Worm (Caenorhabditis elegans) whole organism, L2 larva: ENCODE data around the gene Y60A3A.21.

Experiments
- C34F6.9 ChIP-seq: fragments of 150-350 bp; optimal IDR thresholded peaks from 2 replicates; lab custom pipeline; 2014; ENCODE audit warnings: missing biosample characterization, missing genetic modification characterization
- F13H6.1 ChIP-seq: sonication (generic microtip); optimal IDR thresholded peaks from 2 replicates; lab custom pipeline; 2016; ENCODE audit warnings: missing genetic modification characterization, missing compliant biosample characterization
- R02D3.7 ChIP-seq: fragments of 150-350 bp; optimal IDR thresholded peaks from 2 replicates; lab custom pipeline; 2014; ENCODE audit warnings: missing biosample characterization, missing genetic modification characterization
- Y55F3AM.14 ChIP-seq: fragments of 200-800 bp; sonication (Bioruptor generic); optimal IDR thresholded peaks from 2 replicates; lab custom pipeline; 2018; ENCODE audit warnings: mild to moderate bottlenecking, missing genetic modification characterization, missing compliant biosample characterization
- ZK546.5 ChIP-seq: sonication (generic microtip); optimal IDR thresholded peaks from 2 replicates; lab custom pipeline; 2017; ENCODE audit warnings: missing biosample characterization, missing genetic modification characterization
- alr-1 ChIP-seq: fragments of 150-350 bp; optimal IDR thresholded peaks from 2 replicates; lab custom pipeline; 2014; ENCODE audit warnings: missing biosample characterization, missing genetic modification characterization
- aly-2 ChIP-seq: fragments of 150-350 bp; optimal IDR thresholded peaks from 2 replicates; lab custom pipeline; 2014; ENCODE audit warnings: missing biosample characterization, missing genetic modification characterization
- blmp-1 ChIP-seq: sonication (generic microtip); optimal IDR thresholded peaks from 2 replicates; lab custom pipeline; 2017; ENCODE audit warnings: missing genetic modification characterization, mild to moderate bottlenecking, missing compliant biosample characterization, antibody characterized with exemption, moderate library complexity; ENCODE audit not compliant: insufficient read depth
- ceh-16 ChIP-seq: fragments of 150-350 bp; optimal IDR thresholded peaks from 2 replicates; lab custom pipeline; 2014; ENCODE audit warnings: missing biosample characterization, missing genetic modification characterization
- ceh-82 ChIP-seq: fragments of 150-350 bp; optimal IDR thresholded peaks from 2 replicates; lab custom pipeline; 2014; ENCODE audit warnings: missing biosample characterization, missing genetic modification characterization
- crh-2 ChIP-seq: sonication (generic microtip); optimal IDR thresholded peaks from 2 replicates; lab custom pipeline; 2017; ENCODE audit warnings: missing biosample characterization, missing genetic modification characterization
- dmd-4 ChIP-seq: sonication (generic microtip); optimal IDR thresholded peaks from 2 replicates; lab custom pipeline; 2017; ENCODE audit warnings: missing biosample characterization, missing genetic modification characterization
- egl-27 ChIP-seq: sonication (generic microtip); optimal IDR thresholded peaks from 3 replicates; lab custom pipeline; 2017; ENCODE audit warnings: missing biosample characterization, missing genetic modification reagents, missing genetic modification characterization
- elt-1 ChIP-seq: fragments of 150-350 bp; optimal IDR thresholded peaks from 2 replicates; lab custom pipeline; 2014; ENCODE audit warnings: missing biosample characterization, missing genetic modification characterization
- elt-3 ChIP-seq: sonication (generic microtip); optimal IDR thresholded peaks from 2 replicates; lab custom pipeline; 2017; ENCODE audit warnings: missing biosample characterization, missing genetic modification characterization
- fos-1 ChIP-seq: fragments of 150-350 bp; optimal IDR thresholded peaks from 2 replicates; lab custom pipeline; 2014; ENCODE audit warnings: missing biosample characterization, missing genetic modification characterization
- gmeb-1 ChIP-seq: fragments of 150-350 bp; optimal IDR thresholded peaks from 2 replicates; lab custom pipeline; 2014; ENCODE audit warnings: missing biosample characterization, missing genetic modification characterization
- lin-11 ChIP-seq: fragments of 150-350 bp; sonication (generic microtip); optimal IDR thresholded peaks from 2 replicates; lab custom pipeline; 2014; ENCODE audit warnings: missing biosample characterization, missing genetic modification characterization, inconsistent platforms, mixed read lengths
- lin-39 ChIP-seq: fragments of 150-350 bp; optimal IDR thresholded peaks from 2 replicates; lab custom pipeline; 2014; ENCODE audit warnings: missing biosample characterization, missing genetic modification reagents, missing genetic modification characterization
- lsy-2 ChIP-seq, 2 experiments: fragments of 150-350 bp in 1 of 2; sonication (generic microtip) in 1 of 2; optimal IDR thresholded peaks; 2 replicates each; lab custom pipeline; 2014 to 2017; ENCODE audit warnings: missing biosample characterization in 2 of 2, missing genetic modification characterization in 2 of 2
- mab-5 ChIP-seq: fragments of 150-350 bp; optimal IDR thresholded peaks from 2 replicates; lab custom pipeline; 2014; ENCODE audit warnings: missing biosample characterization, missing genetic modification characterization
- mbf-1 ChIP-seq: sonication (generic microtip); optimal IDR thresholded peaks from 2 replicates; lab custom pipeline; 2017; ENCODE audit warnings: missing biosample characterization, missing genetic modification characterization
- mdl-1 ChIP-seq, 2 experiments: fragments of 150-350 bp in 1 of 2; sonication (generic microtip) in 1 of 2; optimal IDR thresholded peaks; 2 replicates each; lab custom pipeline; 2017; ENCODE audit warnings: missing biosample characterization in 2 of 2, missing genetic modification characterization in 2 of 2
- nhr-12 ChIP-seq: fragments of 150-350 bp; optimal IDR thresholded peaks from 2 replicates; lab custom pipeline; 2014; ENCODE audit warnings: missing biosample characterization, missing genetic modification characterization
- nhr-129 ChIP-seq: fragments of 150-350 bp; optimal IDR thresholded peaks from 2 replicates; lab custom pipeline; 2014; ENCODE audit warnings: missing biosample characterization, missing genetic modification characterization
- nhr-21 ChIP-seq: fragments of 150-350 bp; optimal IDR thresholded peaks from 2 replicates; lab custom pipeline; 2014; ENCODE audit warnings: missing biosample characterization, missing genetic modification characterization
- nhr-23 ChIP-seq: fragments of 150-350 bp; optimal IDR thresholded peaks from 2 replicates; lab custom pipeline; 2014; ENCODE audit warnings: missing biosample characterization, missing genetic modification reagents, missing genetic modification characterization
- nhr-25 ChIP-seq: fragments of 150-350 bp; sonication (generic microtip); optimal IDR thresholded peaks from 3 replicates; lab custom pipeline; 2014; ENCODE audit warnings: missing biosample characterization, missing genetic modification characterization
- nhr-6 ChIP-seq: fragments of 150-350 bp; optimal IDR thresholded peaks from 2 replicates; lab custom pipeline; 2014; ENCODE audit warnings: missing biosample characterization, missing genetic modification characterization
- nhr-77 ChIP-seq: fragments of 150-350 bp; optimal IDR thresholded peaks from 2 replicates; lab custom pipeline; 2014; ENCODE audit warnings: missing biosample characterization, missing genetic modification characterization
- peb-1 ChIP-seq: fragments of 150-350 bp; optimal IDR thresholded peaks from 2 replicates; lab custom pipeline; 2014; ENCODE audit warnings: missing biosample characterization, missing genetic modification characterization
- sem-4 ChIP-seq: fragments of 150-350 bp; optimal IDR thresholded peaks from 2 replicates; lab custom pipeline; 2014; ENCODE audit warnings: missing biosample characterization, missing genetic modification reagents, missing genetic modification characterization
- skn-1 ChIP-seq: sonication (generic microtip); optimal IDR thresholded peaks from 2 replicates; lab custom pipeline; 2017; ENCODE audit warnings: missing biosample characterization, missing genetic modification characterization
- sma-3 ChIP-seq: sonication (generic microtip); optimal IDR thresholded peaks from 2 replicates; lab custom pipeline; 2016; ENCODE audit warnings: missing genetic modification reagents, missing genetic modification characterization, missing compliant biosample characterization
- snpc-4 ChIP-seq: fragments of 150-350 bp; optimal IDR thresholded peaks from 2 replicates; lab custom pipeline; 2014; ENCODE audit warnings: missing biosample characterization, missing genetic modification characterization
- unc-39 ChIP-seq: fragments of 150-350 bp; optimal IDR thresholded peaks from 2 replicates; lab custom pipeline; 2014; ENCODE audit warnings: missing biosample characterization, missing genetic modification characterization
- unc-62 ChIP-seq: fragments of 150-350 bp; optimal IDR thresholded peaks from 2 replicates; lab custom pipeline; 2014; ENCODE audit warnings: missing biosample characterization, missing genetic modification reagents, missing genetic modification characterization
- ztf-1 ChIP-seq: fragments of 200-800 bp; sonication (Bioruptor generic); conservative IDR thresholded peaks from 2 replicates; pipeline ENCODE4 v1.3.6; 2022; ENCODE audit warnings: missing genetic modification characterization, missing compliant biosample characterization
- ztf-11 ChIP-seq: sonication (generic microtip); optimal IDR thresholded peaks from 2 replicates; lab custom pipeline; 2017; ENCODE audit warnings: missing biosample characterization, missing genetic modification characterization
- ztf-4 ChIP-seq: fragments of 150-350 bp; optimal IDR thresholded peaks from 2 replicates; lab custom pipeline; 2014; ENCODE audit warnings: missing biosample characterization, missing genetic modification characterization

The Y60A3A.21 gene

DNA sequence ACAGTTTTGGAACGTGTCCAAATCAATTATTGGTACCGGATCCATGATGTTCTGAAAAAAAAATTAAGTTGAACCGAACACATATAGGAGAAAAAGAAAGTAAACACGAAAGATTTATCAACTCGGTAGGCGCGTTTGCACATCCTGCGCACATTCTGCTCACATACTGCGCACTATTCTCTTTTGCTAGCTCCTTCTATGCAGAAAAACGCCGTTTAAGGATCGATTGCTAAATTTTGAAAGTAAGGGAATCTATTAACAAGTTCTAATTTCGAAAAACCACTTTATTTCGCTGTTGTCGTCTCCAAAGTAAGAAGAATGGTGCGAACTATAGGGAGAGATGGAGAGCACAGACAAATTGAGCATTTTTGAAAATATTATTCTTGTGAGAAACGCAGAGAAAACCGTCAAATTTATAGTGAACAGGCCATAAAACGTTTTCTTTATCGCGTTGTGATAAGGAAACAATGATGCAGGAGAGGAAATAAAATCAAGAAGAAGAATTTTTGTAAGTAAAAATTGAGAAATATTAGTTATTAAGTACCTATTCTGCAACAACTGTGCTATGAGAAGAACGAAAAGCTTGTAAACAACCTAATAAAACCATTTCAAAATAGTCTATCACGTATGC is 29.8 kb upstream of the Y60A3A.21 start, which contains the start of gene Y60A3A.24:
TSS of gene Y60A3A.24 (minus strand) at position 51 of the 631 bp plus-strand sequence.
- TF ChIP-seq fos-1 (tag; lab: Kevin White, UChicago) (peak; percentile 80), gmeb-1 (peak; percentile 25), sem-4 (no peak), crh-2 (peak; percentile 24)

DNA sequence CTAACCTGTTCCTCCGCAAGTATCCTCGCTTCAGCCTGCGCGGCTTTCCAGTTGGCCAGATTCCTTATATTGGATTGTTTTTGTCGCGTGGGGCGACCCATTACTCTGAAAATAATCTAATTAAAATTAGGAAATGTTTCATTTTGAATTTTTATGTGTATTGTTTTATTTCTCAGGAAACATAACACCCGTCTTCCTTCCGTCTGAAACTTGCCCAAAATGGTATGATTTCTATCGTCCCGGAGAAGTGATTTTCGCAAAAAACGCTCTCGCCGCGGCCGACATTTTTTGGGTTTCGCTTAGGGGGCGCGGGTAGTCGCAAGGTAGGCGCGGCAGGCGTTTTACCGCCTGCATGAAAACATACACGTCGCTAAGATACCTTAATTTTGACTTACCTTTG is 25.5 kb upstream of the Y60A3A.21 start, which contains the start of gene clec-260:
TSS of gene clec-260 (minus strand) at position 101 of the 400 bp plus-strand sequence.
- TF ChIP-seq blmp-1 (tag; lab: Kevin White, UChicago) (no peak), unc-62 (no peak), peb-1 (no peak), Y55F3AM.14 (GFP tag; lab: Kevin White, UChicago) (no peak), elt-1 (tag; lab: Kevin White, UChicago) (no peak), sem-4 (no peak), lsy-2 (tag; optimal IDR thresholded peaks at IDR 0.05; lab: Kevin White, UChicago) (no peak), mab-5 (tag; lab: Kevin White, UChicago) (no peak), dmd-4 (tag; lab: Kevin White, UChicago) (no peak), alr-1 (tag; lab: Kevin White, UChicago) (no peak), mbf-1 (tag; lab: Kevin White, UChicago) (no peak), fos-1 (tag; lab: Kevin White, UChicago) (no peak), ceh-82 (tag; lab: Kevin White, UChicago) (no peak), sma-3 (GFP tag; lab: Kevin White, UChicago) (no peak), lin-11 (tag; lab: Kevin White, UChicago) (no peak), ztf-1 (no peak), elt-3 (tag; lab: Kevin White, UChicago) (no peak), aly-2 (no peak)

ce11 chrV:19986788-19987187 is 25.0 kb upstream of the Y60A3A.21 start:
- no peak for TF ChIP-seq lin-39 (tag; lab: Kevin White, UChicago)
- no peak for TF ChIP-seq mdl-1 (tag; optimal IDR thresholded peaks at IDR 0.05; lab: Kevin White, UChicago)
- no peak for TF ChIP-seq C34F6.9 (tag; lab: Kevin White, UChicago)
- TF ChIP-seq nhr-129 (tag; lab: Kevin White, UChicago) = no peak
- TF ChIP-seq blmp-1 (tag; lab: Kevin White, UChicago) = no peak
- no peak for TF ChIP-seq peb-1
- no peak for TF ChIP-seq nhr-23 (tag; lab: Kevin White, UChicago)
- TF ChIP-seq elt-1 (tag; lab: Kevin White, UChicago) = no peak
- no peak for TF ChIP-seq ztf-11 (tag; lab: Kevin White, UChicago)
- no peak for TF ChIP-seq skn-1
- no peak for TF ChIP-seq unc-62
- TF ChIP-seq R02D3.7 (tag; lab: Kevin White, UChicago) = no peak
- no peak for TF ChIP-seq crh-2
- TF ChIP-seq F13H6.1 (tag; lab: Kevin White, UChicago) = no peak
- TF ChIP-seq ztf-4 (tag; lab: Kevin White, UChicago) = no peak
- TF ChIP-seq snpc-4 (tag; lab: Kevin White, UChicago) = no peak
- no peak for TF ChIP-seq nhr-6
- TF ChIP-seq ZK546.5 (tag; lab: Kevin White, UChicago) = no peak

- TF ChIP-seq skn-1 = no peak
- TF ChIP-seq sem-4 = no peak
- no peak for TF ChIP-seq ZK546.5 (tag; lab: Kevin White, UChicago)
These were observed 24.1 kb upstream of the Y60A3A.21 start, which contains the start of gene sri-67 for ce11 chrV:19987684-19988083. Gene sri-67, plus strand, starts transcription at chrV:19987984.

- no peak for TF ChIP-seq nhr-77
- no peak for TF ChIP-seq ceh-16
- no peak for TF ChIP-seq snpc-4 (tag; lab: Kevin White, UChicago)
- TF ChIP-seq ztf-4 (tag; lab: Kevin White, UChicago) = no peak
- no peak for TF ChIP-seq nhr-25 (tag; lab: Kevin White, UChicago)
- TF ChIP-seq sma-3 (GFP tag; lab: Kevin White, UChicago) = no peak
- no peak for TF ChIP-seq unc-39
- no peak for TF ChIP-seq nhr-21 (tag; lab: Kevin White, UChicago)
- no peak for TF ChIP-seq blmp-1 (tag; lab: Kevin White, UChicago)
- TF ChIP-seq Y55F3AM.14 (GFP tag; lab: Kevin White, UChicago) = no peak
- no peak for TF ChIP-seq nhr-12 (tag; lab: Kevin White, UChicago)
- no peak for TF ChIP-seq sem-4
- no peak for TF ChIP-seq ceh-82 (tag; lab: Kevin White, UChicago)
- TF ChIP-seq mbf-1 (tag; lab: Kevin White, UChicago) = no peak
- no peak for TF ChIP-seq alr-1 (tag; lab: Kevin White, UChicago)
- TF ChIP-seq egl-27 (tag; lab: Kevin White, UChicago) = no peak
- TF ChIP-seq nhr-6 = no peak
These were observed 17.7 kb upstream of the Y60A3A.21 start, which contains the start of gene Y60A3A.25 for ce11 chrV:19994093-19994492. Gene Y60A3A.25, minus strand, starts transcription at chrV:19994193.
